Fruit fly (Drosophila melanogaster): ENCODE data around the gene Manf.

Manf gene

DNA sequence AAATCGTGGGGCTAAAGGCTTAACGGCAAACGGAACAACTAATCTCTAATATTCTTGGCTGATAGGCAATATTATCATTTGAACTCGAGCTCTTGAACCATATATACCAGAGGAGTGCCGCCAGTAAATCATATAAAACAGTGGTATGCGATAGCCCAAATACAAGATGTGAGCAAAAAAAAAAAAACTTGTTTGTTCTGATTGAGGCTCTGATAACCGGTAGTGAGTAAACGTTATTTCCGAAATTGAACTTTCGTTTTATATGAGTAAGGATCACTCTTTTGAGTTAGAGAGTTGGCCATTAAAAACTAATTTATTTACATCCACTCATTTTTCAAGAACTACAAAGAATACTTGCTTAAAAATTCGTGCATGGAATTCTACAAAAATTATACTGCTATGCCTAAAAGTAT is 39.1 kb upstream of the Manf start:
- TF ChIP-seq exex (tag; optimal IDR thresholded peaks at IDR 0.05) (peak; percentile 73), sd (tag; optimal IDR thresholded peaks at IDR 0.05) (peak; percentile 71), Hr78 (GFP tag; optimal IDR thresholded peaks at IDR 0.05) (peak in 1 of 2 experiments; percentile 64), CG9876 (GFP tag; optimal IDR thresholded peaks at IDR 0.05) (no peak), sens (GFP tag) (peak; percentile 49), CTCF (GFP tag; optimal IDR thresholded peaks at IDR 0.05) (peak; percentile 52), CG34376 (GFP tag; optimal IDR thresholded peaks at IDR 0.05) (peak; percentile 29), Kr (GFP tag; optimal IDR thresholded peaks at IDR 0.05) (no peak), row (GFP tag; IDR thresholded peaks at IDR 0.05) (0 out of 3 replicates have a peak, but pooled peaks have one; percentile 13)

DNA sequence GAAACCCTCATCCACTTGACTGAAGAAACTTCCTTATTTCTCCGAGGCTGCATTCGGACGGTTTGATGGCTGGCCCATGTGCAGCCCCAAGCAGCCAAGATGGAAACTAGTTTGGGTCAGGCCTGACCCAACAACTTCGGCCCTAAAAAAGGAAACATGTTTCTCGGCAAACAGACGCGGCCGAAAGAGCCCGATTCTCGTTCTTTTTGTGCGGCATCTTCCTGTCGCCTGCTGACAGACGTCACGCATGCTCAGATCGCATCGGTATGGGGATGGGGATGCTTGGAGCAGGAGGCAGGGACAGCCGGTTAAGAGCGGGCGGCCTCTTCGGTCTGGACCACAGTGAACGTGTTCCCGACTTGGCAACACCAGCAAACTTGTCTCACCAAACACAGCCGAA is 32.5 kb upstream of the Manf start:
- peak; percentile 24 for TF ChIP-seq lbe (GFP tag; optimal IDR thresholded peaks at IDR 0.05)
- peak; percentile 7 for TF ChIP-seq nom (GFP tag; optimal IDR thresholded peaks at IDR 0.05)
- TF ChIP-seq amos (GFP tag; IDR thresholded peaks at IDR 0.05; ENCODE audit: partially characterized antibody) = no peak

DNA sequence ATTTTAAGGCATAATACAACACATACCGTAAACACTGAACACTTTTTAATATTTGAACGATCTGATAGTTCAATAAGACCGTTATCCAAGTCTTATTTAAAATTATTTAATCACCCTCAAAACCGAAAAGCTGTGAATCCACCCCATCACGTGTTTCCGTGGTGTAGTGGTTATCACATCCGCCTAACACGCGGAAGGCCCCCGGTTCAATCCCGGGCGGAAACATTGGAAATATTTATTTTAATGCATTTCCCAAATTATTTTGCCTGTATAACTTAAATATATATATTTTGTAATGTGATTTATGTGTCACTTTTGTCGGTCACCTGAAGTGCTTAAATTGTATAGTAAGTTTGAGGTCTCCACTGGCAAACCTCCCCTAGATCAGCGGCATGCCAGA is 27.7 kb upstream of the Manf start, which contains the start of gene CG44044:
Gene CG44044, plus strand, starts transcription at position 301 of the 400 bp plus-strand sequence.
- TF ChIP-seq CG18476 (GFP tag; optimal IDR thresholded peaks at IDR 0.05) (peak; percentile 37), CG3847 (GFP tag; IDR thresholded peaks at IDR 0.05) (no peak), sens (GFP tag) (peak; percentile 9), Bdp1 (GFP tag; optimal IDR thresholded peaks at IDR 0.05) (peak; percentile 56), GATAe (GFP tag; conservative IDR thresholded peaks at IDR 0.05) (no peak)

DNA sequence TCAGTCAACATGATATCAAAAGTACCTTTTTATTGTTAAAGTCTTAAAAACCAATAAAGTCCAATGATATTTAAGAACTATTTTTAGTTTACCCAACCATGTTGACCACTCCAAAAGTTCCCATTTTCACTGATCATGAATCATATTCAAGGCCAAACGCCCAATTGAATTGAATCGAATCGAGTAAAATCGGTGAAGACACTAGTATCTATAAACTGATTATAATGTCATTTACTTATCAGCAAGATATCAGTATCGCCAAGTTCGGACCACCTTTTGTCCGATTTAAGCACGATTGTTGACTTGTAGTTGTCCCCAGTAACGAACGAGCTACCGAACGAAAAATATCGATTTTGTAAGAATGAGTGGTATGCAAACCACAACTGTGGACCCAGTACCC is 26.1 kb upstream of the Manf start, which contains the start of gene CG6901:
Gene CG6901, plus strand, starts transcription at position 323 of the 400 bp plus-strand sequence.
- no peak for TF ChIP-seq CG8944 (GFP tag; optimal IDR thresholded peaks at IDR 0.05)
- peak; percentile 2 for TF ChIP-seq sens (GFP tag)
- TF ChIP-seq CG2712 (tag; optimal IDR thresholded peaks at IDR 0.05) = no peak
- peak; percentile 76 for TF ChIP-seq lab (GFP tag; optimal IDR thresholded peaks at IDR 0.05)
- peak; percentile 51 for TF ChIP-seq exex (tag; optimal IDR thresholded peaks at IDR 0.05)
- TF ChIP-seq Hsf (GFP tag; optimal IDR thresholded peaks at IDR 0.05) = no peak

DNA sequence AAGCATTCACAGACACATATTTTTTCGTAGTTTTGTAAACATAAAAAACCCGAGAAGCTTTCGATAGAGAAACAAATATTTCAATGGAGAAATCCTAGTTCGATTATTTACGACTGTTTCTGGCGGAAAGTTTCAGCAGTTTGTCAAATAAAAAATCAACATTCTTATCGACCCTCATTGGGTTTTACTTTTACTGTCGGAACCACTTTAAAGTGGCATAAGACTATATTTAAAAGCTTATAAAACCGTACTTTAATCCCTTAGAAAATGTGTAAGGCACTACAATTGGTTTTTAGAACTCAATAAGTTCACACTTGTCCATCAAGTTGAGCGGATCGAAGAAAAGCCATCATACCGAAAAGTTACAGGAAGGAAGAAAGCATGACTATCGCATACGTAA is 24.0 kb upstream of the Manf start, which contains the start of gene CG17929:
Gene CG17929, plus strand, starts transcription at position 301 of the 400 bp plus-strand sequence.
- TF ChIP-seq CG17612 (GFP tag; IDR thresholded peaks at IDR 0.05) (no peak), CG10959 (GFP tag; IDR thresholded peaks at IDR 0.05) (no peak), Abd-B (GFP tag; optimal IDR thresholded peaks at IDR 0.05) (no peak), Trl (optimal IDR thresholded peaks at IDR 0.05) (no peak), Trl (GFP tag; optimal IDR thresholded peaks at IDR 0.05) (no peak), CG10147 (GFP tag; optimal IDR thresholded peaks at IDR 0.05) (no peak), CG10267 (tag; optimal IDR thresholded peaks at IDR 0.05) (no peak), Adf1 (GFP tag; IDR thresholded peaks at IDR 0.05) (no peak), Tbp (GFP tag; optimal IDR thresholded peaks at IDR 0.05) (no peak), CG13424 (tag; optimal IDR thresholded peaks at IDR 0.05) (no peak), CG8388 (GFP tag; optimal IDR thresholded peaks at IDR 0.05) (no peak), CG7271 (tag; optimal IDR thresholded peaks at IDR 0.05) (no peak), CG4360 (GFP tag; IDR thresholded peaks at IDR 0.05) (no peak), Atf6 (GFP tag; IDR thresholded peaks at IDR 0.05) (no peak), CG11093 (GFP tag; IDR thresholded peaks at IDR 0.05) (no peak), Mes4 (GFP tag; optimal IDR thresholded peaks at IDR 0.05) (no peak), Med (GFP tag) (no peak)
